Worm (Caenorhabditis elegans): Measurements from ENCODE around the gene glb-20.

Gene glb-20

DNA sequence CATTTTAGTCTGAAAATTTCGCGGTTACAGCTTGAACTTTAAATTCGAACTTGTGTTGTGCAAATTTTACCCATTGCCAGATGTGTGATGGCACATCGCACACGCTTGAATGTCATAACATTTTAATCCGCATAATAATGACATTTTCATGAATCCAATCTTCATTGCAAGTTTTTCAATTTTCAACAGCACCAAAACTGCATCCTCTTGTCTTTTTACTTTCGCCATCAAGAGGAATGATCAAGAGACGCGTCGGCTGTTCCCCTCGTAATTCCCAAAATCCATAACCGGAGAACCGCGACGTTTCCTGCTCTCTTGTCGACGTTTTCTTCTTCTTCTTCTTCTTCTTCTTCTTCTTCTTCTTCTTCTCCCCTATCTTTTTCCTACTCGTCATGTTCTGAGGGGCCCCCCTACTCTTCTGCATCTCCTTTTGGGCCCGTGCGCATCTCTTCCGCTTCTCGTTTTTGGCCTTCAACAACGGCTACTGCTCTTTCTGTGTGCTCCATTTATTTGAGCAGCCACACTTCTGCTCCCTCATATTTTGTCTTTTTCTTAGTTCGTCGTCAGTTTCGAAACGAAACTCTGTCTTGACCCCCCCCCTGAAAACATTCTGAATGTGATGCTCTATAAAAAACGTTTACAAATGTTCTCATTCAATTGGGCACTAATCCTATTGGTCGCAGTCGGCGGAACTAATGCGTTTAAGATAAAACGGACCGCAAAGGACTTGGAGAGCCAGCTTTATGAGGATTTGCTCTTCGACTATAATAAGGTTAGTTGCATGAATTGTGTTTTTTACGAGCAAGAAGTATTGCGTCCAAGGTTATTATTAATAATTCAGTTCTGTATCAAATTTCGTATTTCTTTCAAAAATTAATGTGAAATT, 23.3 kb downstream of the glb-20 start, which contains the start of gene acr-12:
TSS of gene acr-12 (plus strand) at position 430 of the 886 bp plus-strand sequence.
- TF ChIP-seq sea-2 (GFP tag; optimal IDR thresholded peaks at IDR 0.05) (no peak), ztf-11 (tag; optimal IDR thresholded peaks at IDR 0.05) (no peak), elt-2 (tag; optimal IDR thresholded peaks at IDR 0.05) (no peak), lin-39 (tag; optimal IDR thresholded peaks at IDR 0.05) (peak; percentile 46), jun-1 (tag; optimal IDR thresholded peaks at IDR 0.05) (no peak), nfya-1 (tag; optimal IDR thresholded peaks at IDR 0.05; ENCODE audit: insufficient read depth) (peak; percentile 9), nhr-76 (tag; optimal IDR thresholded peaks at IDR 0.05) (no peak), nhr-237 (tag; optimal IDR thresholded peaks at IDR 0.05) (no peak), nhr-12 (tag; optimal IDR thresholded peaks at IDR 0.05) (no peak), elt-3 (tag; optimal IDR thresholded peaks at IDR 0.05) (no peak), egl-5 (tag; optimal IDR thresholded peaks at IDR 0.05) (no peak), eor-1 (tag; optimal IDR thresholded peaks at IDR 0.05) (no peak), hmg-11 (tag; optimal IDR thresholded peaks at IDR 0.05) (peak; percentile 44), pqm-1 (tag; optimal IDR thresholded peaks at IDR 0.05) (no peak), lsy-12 (tag; optimal IDR thresholded peaks at IDR 0.05) (no peak), R02D3.7 (tag; optimal IDR thresholded peaks at IDR 0.05) (no peak), ceh-9 (tag; optimal IDR thresholded peaks at IDR 0.05) (no peak)

DNA sequence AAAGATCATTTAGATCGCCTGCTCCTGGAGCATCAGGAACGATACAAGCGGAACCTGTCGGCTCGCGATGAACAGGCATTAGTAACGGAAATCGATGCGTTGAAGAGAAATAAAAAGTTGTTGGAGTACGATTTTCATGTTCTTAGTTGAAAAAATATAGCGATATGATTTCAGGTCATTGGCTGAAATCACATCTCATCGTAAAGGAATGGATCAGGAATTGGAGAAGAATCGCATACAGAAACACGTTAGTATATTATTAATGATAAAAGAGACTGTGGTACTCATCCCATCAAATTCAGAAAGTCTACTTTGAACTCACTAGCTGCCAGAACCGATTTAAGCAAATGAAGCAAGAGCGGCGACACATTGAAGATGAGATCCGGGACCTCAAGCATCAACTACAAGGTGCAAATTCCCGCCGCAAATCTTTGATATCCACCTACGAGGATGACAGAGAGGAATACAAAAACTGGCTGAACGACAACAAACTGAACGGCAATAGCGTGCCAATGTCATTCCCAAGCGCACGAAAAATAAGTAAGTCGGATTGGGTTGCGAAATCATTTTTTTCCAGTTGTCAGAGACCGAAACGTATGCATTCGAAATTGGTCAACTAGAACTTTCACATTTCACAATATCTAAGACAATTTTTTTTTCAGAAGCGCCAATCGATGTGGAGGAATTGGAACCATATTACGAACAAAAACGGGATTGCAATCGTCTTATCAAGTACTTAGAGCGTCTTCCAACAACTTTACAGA, 25.8 kb downstream of the glb-20 start:
- no peak for TF ChIP-seq hmg-11 (tag; optimal IDR thresholded peaks at IDR 0.05)
- TF ChIP-seq nfya-1 (tag; optimal IDR thresholded peaks at IDR 0.05; ENCODE audit: insufficient read depth), result no peak
- no peak for TF ChIP-seq ceh-28 (tag; optimal IDR thresholded peaks at IDR 0.05)

- peak; percentile 90 for TF ChIP-seq fos-1 (tag; optimal IDR thresholded peaks at IDR 0.05)
- no peak for TF ChIP-seq R02D3.7 (tag; optimal IDR thresholded peaks at IDR 0.05)
- no peak for TF ChIP-seq fkh-10 (GFP tag; optimal IDR thresholded peaks at IDR 0.05)
- peak in 1 of 3 experiments; percentile 27 for TF ChIP-seq elt-3 (tag; optimal IDR thresholded peaks at IDR 0.05)
- TF ChIP-seq mdl-1 (tag; optimal IDR thresholded peaks at IDR 0.05), result no peak
- TF ChIP-seq nhr-23 (tag; optimal IDR thresholded peaks at IDR 0.05), result peak; percentile 34
- peak; percentile 20 for TF ChIP-seq hmg-11 (tag; optimal IDR thresholded peaks at IDR 0.05)
- TF ChIP-seq lsy-12 (tag; optimal IDR thresholded peaks at IDR 0.05), result no peak
- no peak for TF ChIP-seq ztf-4 (tag; optimal IDR thresholded peaks at IDR 0.05)
- peak; percentile 19 for TF ChIP-seq nfya-1 (tag; optimal IDR thresholded peaks at IDR 0.05; ENCODE audit: insufficient read depth)
- peak; percentile 29 for TF ChIP-seq nhr-43 (tag; optimal IDR thresholded peaks at IDR 0.05; ENCODE audit: poor library complexity, severe bottlenecking)
- TF ChIP-seq pqm-1 (tag; optimal IDR thresholded peaks at IDR 0.05), result peak; percentile 99
- no peak for TF ChIP-seq snpc-4 (tag; optimal IDR thresholded peaks at IDR 0.05)
- no peak for TF ChIP-seq ceh-16 (tag; optimal IDR thresholded peaks at IDR 0.05)
- peak; percentile 98 for TF ChIP-seq elt-2 (tag; optimal IDR thresholded peaks at IDR 0.05)
- TF ChIP-seq ceh-28 (tag; optimal IDR thresholded peaks at IDR 0.05), result peak; percentile 30
- peak; percentile 65 for TF ChIP-seq pha-4 (tag; optimal IDR thresholded peaks at IDR 0.05)
- peak; percentile 94 for TF ChIP-seq jun-1 (tag; optimal IDR thresholded peaks at IDR 0.05)
- no peak for TF ChIP-seq nhr-67 (tag; optimal IDR thresholded peaks at IDR 0.05)
- TF ChIP-seq nhr-11 (tag; optimal IDR thresholded peaks at IDR 0.05), result no peak
These were observed 27.3 kb downstream of the glb-20 start, which contains the start of gene F18H3.4 for ce11 chrX:13528630-13529138. Gene F18H3.4, plus strand, starts transcription at chrX:13529088.

DNA sequence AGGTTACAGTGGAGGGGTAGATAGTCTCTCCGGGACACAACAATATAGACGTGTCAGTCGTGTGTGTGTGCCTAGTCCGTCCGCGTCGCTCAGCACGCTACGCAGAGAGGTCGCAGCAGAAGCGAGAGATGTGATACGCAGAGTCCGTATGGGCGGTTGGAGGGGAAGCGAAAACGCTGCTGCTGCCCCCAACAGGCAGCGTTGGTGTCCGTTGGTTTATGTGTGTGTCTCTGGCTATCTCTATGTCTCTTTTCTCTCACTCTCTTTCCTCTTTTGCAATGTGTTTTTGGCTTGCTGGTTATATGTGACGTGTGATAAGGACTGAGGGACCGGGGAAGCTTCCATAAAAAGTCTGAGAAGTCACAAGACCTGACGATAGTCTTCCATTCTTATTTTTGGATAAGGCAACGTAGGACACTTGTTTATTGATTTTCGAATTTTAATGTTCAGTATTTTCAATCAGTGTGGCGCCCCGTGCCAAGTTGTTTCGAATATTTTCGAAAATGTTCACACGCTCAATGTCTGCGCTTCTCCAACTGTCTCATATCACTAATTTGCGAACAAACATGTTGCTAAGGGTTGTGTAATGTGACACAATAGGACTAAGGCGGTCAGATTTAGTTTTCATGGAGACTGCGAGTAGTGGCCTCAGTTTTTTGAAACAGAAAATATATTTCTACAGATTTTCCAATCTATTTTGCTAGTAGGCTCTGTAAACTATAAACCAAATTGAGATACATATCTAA, 28.4 kb downstream of the glb-20 start, which contains the start of gene pab-2:
TSS of gene pab-2 (minus strand) at position 69 of the 746 bp plus-strand sequence.
- TF ChIP-seq nhr-25 (tag; optimal IDR thresholded peaks at IDR 0.05), result peak; percentile 15
- peak; percentile 75 for TF ChIP-seq snpc-4 (tag; optimal IDR thresholded peaks at IDR 0.05)
- peak; percentile 92 for TF ChIP-seq elt-2 (tag; optimal IDR thresholded peaks at IDR 0.05)
- peak; percentile 75 for TF ChIP-seq pha-4 (tag; optimal IDR thresholded peaks at IDR 0.05)
- TF ChIP-seq aly-2 (tag; optimal IDR thresholded peaks at IDR 0.05), result no peak
- peak; percentile 42 for TF ChIP-seq mdl-1 (tag; optimal IDR thresholded peaks at IDR 0.05)
- TF ChIP-seq pqm-1 (tag; optimal IDR thresholded peaks at IDR 0.05), result peak; percentile 69
- peak; percentile 57 for TF ChIP-seq tbx-2 (tag; optimal IDR thresholded peaks at IDR 0.05)
- no peak for TF ChIP-seq eor-1 (tag; optimal IDR thresholded peaks at IDR 0.05)
- peak; percentile 83 for TF ChIP-seq nhr-43 (tag; optimal IDR thresholded peaks at IDR 0.05; ENCODE audit: poor library complexity, severe bottlenecking)
- TF ChIP-seq lin-15B (tag; optimal IDR thresholded peaks at IDR 0.05), result peak; percentile 8
- no peak for TF ChIP-seq ama-1 (optimal IDR thresholded peaks at IDR 0.05)
- peak; percentile 65 for TF ChIP-seq ceh-28 (tag; optimal IDR thresholded peaks at IDR 0.05)
- peak; percentile 27 for TF ChIP-seq elt-1 (tag; optimal IDR thresholded peaks at IDR 0.05)
- no peak for TF ChIP-seq nhr-12 (tag; optimal IDR thresholded peaks at IDR 0.05)
- TF ChIP-seq hmg-11 (tag; optimal IDR thresholded peaks at IDR 0.05), result peak; percentile 97
- TF ChIP-seq fkh-2 (tag; optimal IDR thresholded peaks at IDR 0.05), result no peak
- peak in 1 of 3 experiments; percentile 33 for TF ChIP-seq elt-3 (tag; optimal IDR thresholded peaks at IDR 0.05)
- no peak for TF ChIP-seq ztf-4 (tag; optimal IDR thresholded peaks at IDR 0.05)
- no peak for TF ChIP-seq unc-39 (tag; optimal IDR thresholded peaks at IDR 0.05)
- no peak for TF ChIP-seq nhr-67 (tag; optimal IDR thresholded peaks at IDR 0.05)
- TF ChIP-seq ceh-82 (tag; optimal IDR thresholded peaks at IDR 0.05), result no peak
- peak; percentile 79 for TF ChIP-seq nfya-1 (tag; optimal IDR thresholded peaks at IDR 0.05; ENCODE audit: insufficient read depth)
- TF ChIP-seq ceh-16 (tag; optimal IDR thresholded peaks at IDR 0.05), result no peak
- TF ChIP-seq fos-1 (tag; optimal IDR thresholded peaks at IDR 0.05), result peak; percentile 26
- TF ChIP-seq R02D3.7 (tag; optimal IDR thresholded peaks at IDR 0.05), result peak; percentile 34
